Worm (Caenorhabditis elegans): Measurements from ENCODE around the gene T25B6.4.

The T25B6.4 gene

ce11 chrX:9021645-9022044, 6.1 kb downstream of the T25B6.4 start, which contains the start of gene T25B6.5:
Gene T25B6.5 (minus strand): TSS chrX:9021745.
- TF ChIP-seq unc-130 (tag; optimal IDR thresholded peaks at IDR 0.05) (no peak), egl-27 (tag; optimal IDR thresholded peaks at IDR 0.05) (no peak), vab-15 (tag; optimal IDR thresholded peaks at IDR 0.05) (no peak), rnt-1 (tag; optimal IDR thresholded peaks at IDR 0.05) (no peak), C34B4.2 (tag; optimal IDR thresholded peaks at IDR 0.05) (no peak), tbx-2 (tag; optimal IDR thresholded peaks at IDR 0.05) (no peak), nhr-76 (tag; optimal IDR thresholded peaks at IDR 0.05) (no peak), nhr-77 (tag; optimal IDR thresholded peaks at IDR 0.05) (no peak), pqm-1 (tag; optimal IDR thresholded peaks at IDR 0.05) (no peak), elt-2 (tag; optimal IDR thresholded peaks at IDR 0.05) (no peak), mdl-1 (tag; optimal IDR thresholded peaks at IDR 0.05) (no peak), isw-1 (GFP tag; IDR thresholded peaks at IDR 0.05) (no peak), nhr-84 (tag; optimal IDR thresholded peaks at IDR 0.05) (no peak), ceh-8 (GFP tag; optimal IDR thresholded peaks at IDR 0.05) (no peak), fos-1 (tag; optimal IDR thresholded peaks at IDR 0.05) (no peak), unc-98 (GFP tag; IDR thresholded peaks at IDR 0.05) (no peak), zip-4 (GFP tag; optimal IDR thresholded peaks at IDR 0.05) (no peak), unc-62 (GFP tag; optimal IDR thresholded peaks at IDR 0.05) (no peak), aly-2 (tag; optimal IDR thresholded peaks at IDR 0.05) (no peak), F16B12.6 (tag; optimal IDR thresholded peaks at IDR 0.05) (no peak)

- TF ChIP-seq lin-39 (tag; optimal IDR thresholded peaks at IDR 0.05) (no peak), grh-1 (GFP tag; IDR thresholded peaks at IDR 0.05) (no peak), xbp-1 (tag; optimal IDR thresholded peaks at IDR 0.05) (no peak), zip-4 (GFP tag; optimal IDR thresholded peaks at IDR 0.05) (no peak), nhr-71 (tag; optimal IDR thresholded peaks at IDR 0.05) (no peak)
Observed at ce11 chrX:9022779-9023178, 7.3 kb downstream of the T25B6.4 start, which contains the start of gene T25B6.6. Gene T25B6.6 (minus strand): TSS chrX:9022879.

ce11 chrX:9023816-9024215, 8.3 kb downstream of the T25B6.4 start:
- TF ChIP-seq zag-1 (tag; optimal IDR thresholded peaks at IDR 0.05) (no peak), pqm-1 (tag; optimal IDR thresholded peaks at IDR 0.05) (no peak), elt-3 (tag; optimal IDR thresholded peaks at IDR 0.05) (no peak), ama-1 (optimal IDR thresholded peaks at IDR 0.05) (no peak), nhr-77 (tag; optimal IDR thresholded peaks at IDR 0.05) (no peak), snpc-4 (tag; optimal IDR thresholded peaks at IDR 0.05) (no peak), C34B4.2 (tag; optimal IDR thresholded peaks at IDR 0.05) (no peak), zip-4 (GFP tag; optimal IDR thresholded peaks at IDR 0.05) (no peak), nhr-47 (tag; optimal IDR thresholded peaks at IDR 0.05) (no peak), skn-1 (tag; optimal IDR thresholded peaks at IDR 0.05) (no peak)

ce11 chrX:9024270-9024669, 8.8 kb downstream of the T25B6.4 start:
- TF ChIP-seq nhr-19 (GFP tag; conservative IDR thresholded peaks at IDR 0.05) (0 out of 2 replicates have a peak, but pooled peaks have one; percentile 11), hlh-4 (tag; optimal IDR thresholded peaks at IDR 0.05) (no peak), ceh-82 (tag; optimal IDR thresholded peaks at IDR 0.05) (peak in 1 of 3 experiments; percentile 5), rnt-1 (tag; optimal IDR thresholded peaks at IDR 0.05) (peak; percentile 17), nhr-71 (tag; optimal IDR thresholded peaks at IDR 0.05) (peak; percentile 26), zip-4 (GFP tag; optimal IDR thresholded peaks at IDR 0.05) (no peak), lin-15B (tag; optimal IDR thresholded peaks at IDR 0.05) (no peak), nhr-90 (tag; optimal IDR thresholded peaks at IDR 0.05; ENCODE audit: poor library complexity) (peak; percentile 45), C16A3.4 (tag; optimal IDR thresholded peaks at IDR 0.05) (peak; percentile 6), aha-1 (tag; optimal IDR thresholded peaks at IDR 0.05) (no peak), snu-23 (GFP tag; optimal IDR thresholded peaks at IDR 0.05) (peak; percentile 24), nhr-77 (tag; optimal IDR thresholded peaks at IDR 0.05) (no peak), nhr-20 (tag; optimal IDR thresholded peaks at IDR 0.05) (peak; percentile 29), isw-1 (GFP tag; IDR thresholded peaks at IDR 0.05) (no peak), lin-13 (GFP tag; optimal IDR thresholded peaks at IDR 0.05) (peak; percentile 6)

Data from whole organism, L1 larva.